Fruit fly (Drosophila melanogaster) whole organism, adult: ENCODE data around the gene Gba1b.

Experiments
- CG1620 ChIP-seq: fragments of 200-800 bp; sonication (Bioruptor generic); optimal IDR thresholded peaks from 2 replicates; lab custom pipeline; 2016; ENCODE audit warnings: missing biosample characterization, missing genetic modification characterization
- CG33017 ChIP-seq: fragments of 200-800 bp; sonication (Bioruptor generic); optimal IDR thresholded peaks from 2 replicates; lab custom pipeline; 2018; ENCODE audit warnings: missing biosample characterization, mild to moderate bottlenecking, missing genetic modification characterization, moderate library complexity
- CG7045 ChIP-seq: fragments of 200-800 bp; sonication (Bioruptor generic); optimal IDR thresholded peaks from 2 replicates; lab custom pipeline; 2017; ENCODE audit warnings: missing biosample characterization, mild to moderate bottlenecking, missing genetic modification characterization
- Clk ChIP-seq: fragments of 200-800 bp; sonication (Bioruptor generic); optimal IDR thresholded peaks from 2 replicates; lab custom pipeline; 2017; ENCODE audit warnings: missing biosample characterization, missing genetic modification characterization
- cic ChIP-seq: fragments of 200-800 bp; sonication (Bioruptor generic); optimal IDR thresholded peaks from 2 replicates; lab custom pipeline; 2017; ENCODE audit warnings: missing biosample characterization, mild to moderate bottlenecking, missing genetic modification characterization, moderate library complexity
- kay ChIP-seq: fragments of 200-800 bp; sonication (Bioruptor generic); peaks from one replicate; lab custom pipeline; 2016; ENCODE audit warnings: missing biosample characterization, missing genetic modification characterization, borderline replicate concordance
- ovo ChIP-seq: fragments of 200-800 bp; sonication (Bioruptor generic); optimal IDR thresholded peaks from 2 replicates; lab custom pipeline; 2016; ENCODE audit warnings: missing biosample characterization, missing genetic modification characterization
- tj ChIP-seq: fragments of 200-800 bp; sonication (Bioruptor generic); optimal IDR thresholded peaks from 3 replicates; lab custom pipeline; 2017; ENCODE audit warnings: missing biosample characterization, mild to moderate bottlenecking, missing genetic modification characterization, moderate library complexity
- toe ChIP-seq: fragments of 200-800 bp; sonication (Bioruptor generic); optimal IDR thresholded peaks from 2 replicates; lab custom pipeline; 2016; ENCODE audit warnings: missing biosample characterization, missing genetic modification characterization

- no peak for TF ChIP-seq CG1620 (GFP tag; lab: Kevin White, UChicago)
- no peak for TF ChIP-seq ovo (GFP tag; lab: Kevin White, UChicago)
- no peak for TF ChIP-seq cic (GFP tag; lab: Kevin White, UChicago)
- no peak for TF ChIP-seq CG33017 (tag; lab: Kevin White, UChicago)
- no peak for TF ChIP-seq CG7045 (GFP tag; lab: Kevin White, UChicago)
- no peak for TF ChIP-seq kay (GFP tag; lab: Kevin White, UChicago)
- no peak for TF ChIP-seq toe
- no peak for TF ChIP-seq tj (GFP tag; lab: Kevin White, UChicago)
- TF ChIP-seq Clk (GFP tag; lab: Kevin White, UChicago) = no peak
Observed at dm6 chr3R:23682203-23682602, 22.4 kb upstream of the Gba1b start, which contains the start of gene CG16710.
